Worm (Caenorhabditis elegans) whole organism, L1 larva: Measurements from ENCODE around the gene T11G6.5.

Experiments
- dsc-1 ChIP-seq: sonication (generic microtip); optimal IDR thresholded peaks from 2 replicates; lab custom pipeline; 2016; ENCODE audit warnings: mild to moderate bottlenecking, missing genetic modification characterization, missing compliant biosample characterization
- efl-1 ChIP-seq, 4 experiments: fragments of 150-350 bp; optimal IDR thresholded peaks in 3 of 4; peaks in 1 of 4; 1 replicate in 1 of 4; 2 replicates in 3 of 4; lab custom pipeline; 2014; ENCODE audit warnings: missing biosample characterization in 2 of 4, missing genetic modification characterization in 2 of 4, missing genetic modification reagents in 2 of 4
- egl-27 ChIP-seq, 2 experiments: fragments of 150-350 bp in 1 of 2; sonication (generic microtip); optimal IDR thresholded peaks; 3 replicates each; lab custom pipeline; 2017 to 2018; ENCODE audit warnings: missing biosample characterization in 2 of 2, missing genetic modification characterization in 2 of 2, missing genetic modification reagents in 2 of 2
- elt-3 ChIP-seq, 6 experiments: fragments of 150-350 bp in 1 of 6; sonication (generic microtip); optimal IDR thresholded peaks; 2 replicates each; lab custom pipeline; 2017 to 2018; ENCODE audit warnings: missing biosample characterization in 6 of 6, missing genetic modification characterization in 6 of 6, inconsistent platforms in 1 of 6
- fkh-10 ChIP-seq: sonication (generic microtip); optimal IDR thresholded peaks from 2 replicates; lab custom pipeline; 2017; ENCODE audit warnings: missing biosample characterization, missing genetic modification reagents, missing genetic modification characterization
- fos-1 ChIP-seq: fragments of 150-350 bp; optimal IDR thresholded peaks from 2 replicates; lab custom pipeline; 2014; ENCODE audit warnings: missing biosample characterization, missing genetic modification characterization
- nhr-28 ChIP-seq: fragments of 150-350 bp; optimal IDR thresholded peaks from 2 replicates; lab custom pipeline; 2014; ENCODE audit warnings: missing biosample characterization, missing genetic modification characterization
- pqm-1 ChIP-seq: sonication (generic microtip); optimal IDR thresholded peaks from 3 replicates; lab custom pipeline; 2017; ENCODE audit warnings: missing biosample characterization, missing genetic modification characterization
- tbx-2 ChIP-seq: sonication (generic microtip); optimal IDR thresholded peaks from 2 replicates; lab custom pipeline; 2016; ENCODE audit warnings: missing genetic modification characterization, missing compliant biosample characterization
- unc-62 ChIP-seq: fragments of 150-350 bp; optimal IDR thresholded peaks from 2 replicates; lab custom pipeline; 2014; ENCODE audit warnings: missing biosample characterization, missing genetic modification reagents, missing genetic modification characterization
- unc-86 ChIP-seq: sonication (generic microtip); optimal IDR thresholded peaks from 2 replicates; lab custom pipeline; 2016; ENCODE audit warnings: missing genetic modification characterization, missing compliant biosample characterization
- ztf-11 ChIP-seq, 2 experiments: sonication (generic microtip); optimal IDR thresholded peaks; 2 replicates each; lab custom pipeline; 2016 to 2017; ENCODE audit warnings: missing genetic modification characterization in 2 of 2, missing biosample characterization in 1 of 2, missing compliant biosample characterization in 1 of 2

- TF ChIP-seq ztf-11 (tag; optimal IDR thresholded peaks at IDR 0.05; lab: Kevin White, UChicago) (no peak), egl-27 (tag; optimal IDR thresholded peaks at IDR 0.05; lab: Kevin White, UChicago) (no peak), fos-1 (tag; lab: Kevin White, UChicago) (no peak), elt-3 (tag; optimal IDR thresholded peaks at IDR 0.05; lab: Kevin White, UChicago) (no peak), unc-62 (no peak), fkh-10 (GFP tag; lab: Kevin White, UChicago) (no peak), tbx-2 (tag; lab: Kevin White, UChicago) (no peak), efl-1 (optimal IDR thresholded peaks at IDR 0.05; lab: Kevin White, UChicago) (no peak), efl-1 (GFP tag; optimal IDR thresholded peaks at IDR 0.05 in 1 of 2; lab: Kevin White, UChicago) (no peak), unc-86 (tag; lab: Kevin White, UChicago) (no peak), pqm-1 (tag; lab: Kevin White, UChicago) (no peak), nhr-28 (tag; lab: Kevin White, UChicago) (no peak), dsc-1 (tag; lab: Kevin White, UChicago) (no peak)
Observed at ce11 chrIV:10874527-10874926, 32.0 kb upstream of the T11G6.5 start, which contains the start of gene F13E9.12.
